Fruit fly (Drosophila melanogaster): ENCODE results near the gene Fur2.
A peak's percentile ranks its signal among the peaks of the same experiment; 100 is the strongest.

Fur2 gene

dm6 chrX:16384843-16385726 lies 12.2 kb downstream of the Fur2 start, which contains the start of the genes CG9992 and CG4239:
CG9992 (minus strand) TSS chrX:16384908.
CG4239 (plus strand) TSS chrX:16385278.
- peak; percentile 32 for TF ChIP-seq tj (GFP tag; optimal IDR thresholded peaks at IDR 0.05)
- no peak for TF ChIP-seq bab1 (GFP tag; optimal IDR thresholded peaks at IDR 0.05)
- TF ChIP-seq kay (GFP tag; ENCODE audit: borderline replicate concordance): no peak
- TF ChIP-seq cic (GFP tag; optimal IDR thresholded peaks at IDR 0.05): no peak
- TF ChIP-seq Clk (GFP tag; optimal IDR thresholded peaks at IDR 0.05): no peak
- peak; percentile 69 for TF ChIP-seq CG1620 (GFP tag; optimal IDR thresholded peaks at IDR 0.05)
- TF ChIP-seq Hr96 (GFP tag; optimal IDR thresholded peaks at IDR 0.05): no peak
- TF ChIP-seq CG12768 (GFP tag; optimal IDR thresholded peaks at IDR 0.05): peak; percentile 48
- peak; percentile 3 for TF ChIP-seq Mnt (GFP tag; optimal IDR thresholded peaks at IDR 0.05)
- TF ChIP-seq pad (GFP tag; optimal IDR thresholded peaks at IDR 0.05): peak; percentile 58
- no peak for TF ChIP-seq cnc (optimal IDR thresholded peaks at IDR 0.05)
- TF ChIP-seq CG14711 (tag; optimal IDR thresholded peaks at IDR 0.05): peak; percentile 61
- TF ChIP-seq CG5204 (GFP tag; optimal IDR thresholded peaks at IDR 0.05): peak; percentile 38
- peak; percentile 60 for TF ChIP-seq ovo (GFP tag; optimal IDR thresholded peaks at IDR 0.05)
- TF ChIP-seq Crg-1 (GFP tag; optimal IDR thresholded peaks at IDR 0.05): peak; percentile 76
- peak; percentile 53 for TF ChIP-seq CG11617 (GFP tag; optimal IDR thresholded peaks at IDR 0.05)
- TF ChIP-seq CG7101 (tag; optimal IDR thresholded peaks at IDR 0.05): peak; percentile 75
- peak; percentile 24 for TF ChIP-seq CG33017 (tag; optimal IDR thresholded peaks at IDR 0.05)
- peak; percentile 67 for TF ChIP-seq toe (GFP tag; optimal IDR thresholded peaks at IDR 0.05)
- peak; percentile 21 for TF ChIP-seq CG7045 (GFP tag; optimal IDR thresholded peaks at IDR 0.05)

- TF ChIP-seq cnc (optimal IDR thresholded peaks at IDR 0.05): no peak
- TF ChIP-seq CG33017 (tag; optimal IDR thresholded peaks at IDR 0.05): no peak
- no peak for TF ChIP-seq cic (GFP tag; optimal IDR thresholded peaks at IDR 0.05)
- TF ChIP-seq Crg-1 (GFP tag; optimal IDR thresholded peaks at IDR 0.05): no peak
- peak; percentile 8 for TF ChIP-seq pad (GFP tag; optimal IDR thresholded peaks at IDR 0.05)
- TF ChIP-seq tj (GFP tag; optimal IDR thresholded peaks at IDR 0.05): peak; percentile 8
- TF ChIP-seq toe (GFP tag; optimal IDR thresholded peaks at IDR 0.05): no peak
- no peak for TF ChIP-seq Hr96 (GFP tag; optimal IDR thresholded peaks at IDR 0.05)
- TF ChIP-seq Mnt (GFP tag; optimal IDR thresholded peaks at IDR 0.05): no peak
- TF ChIP-seq CG7101 (tag; optimal IDR thresholded peaks at IDR 0.05): peak; percentile 36
- TF ChIP-seq CG12768 (GFP tag; optimal IDR thresholded peaks at IDR 0.05): peak; percentile 53
- no peak for TF ChIP-seq CG7045 (GFP tag; optimal IDR thresholded peaks at IDR 0.05)
- TF ChIP-seq CG5204 (GFP tag; optimal IDR thresholded peaks at IDR 0.05): no peak
- no peak for TF ChIP-seq CG1620 (GFP tag; optimal IDR thresholded peaks at IDR 0.05)
- TF ChIP-seq CG11617 (GFP tag; optimal IDR thresholded peaks at IDR 0.05): peak; percentile 22
- TF ChIP-seq kay (GFP tag; ENCODE audit: borderline replicate concordance): no peak
- TF ChIP-seq CG14711 (tag; optimal IDR thresholded peaks at IDR 0.05): peak; percentile 25
- TF ChIP-seq bab1 (GFP tag; optimal IDR thresholded peaks at IDR 0.05): no peak
- TF ChIP-seq ovo (GFP tag; optimal IDR thresholded peaks at IDR 0.05): no peak
Measured at dm6 chrX:16385942-16386392, 13.1 kb downstream of the Fur2 start.

dm6 chrX:16391397-16391796 lies 18.5 kb downstream of the Fur2 start, which contains the start of the genes TH1 and mei-41:
TH1 (minus strand) TSS chrX:16391438.
mei-41 (plus strand) TSS chrX:16391698.
- TF ChIP-seq CG1620 (GFP tag; optimal IDR thresholded peaks at IDR 0.05) (peak; percentile 67), CG11617 (GFP tag; optimal IDR thresholded peaks at IDR 0.05) (peak; percentile 81), Clk (GFP tag; optimal IDR thresholded peaks at IDR 0.05) (peak; percentile 64), Hr96 (GFP tag; optimal IDR thresholded peaks at IDR 0.05) (no peak), CG7101 (tag; optimal IDR thresholded peaks at IDR 0.05) (peak; percentile 89), pad (GFP tag; optimal IDR thresholded peaks at IDR 0.05) (peak; percentile 63), ovo (GFP tag; optimal IDR thresholded peaks at IDR 0.05) (peak; percentile 62), CG12768 (GFP tag; optimal IDR thresholded peaks at IDR 0.05) (peak; percentile 59), CG33017 (tag; optimal IDR thresholded peaks at IDR 0.05) (peak; percentile 48), tj (GFP tag; optimal IDR thresholded peaks at IDR 0.05) (peak; percentile 61), CG5204 (GFP tag; optimal IDR thresholded peaks at IDR 0.05) (no peak), toe (GFP tag; optimal IDR thresholded peaks at IDR 0.05) (no peak), CG14711 (tag; optimal IDR thresholded peaks at IDR 0.05) (peak; percentile 85), Crg-1 (GFP tag; optimal IDR thresholded peaks at IDR 0.05) (peak; percentile 58), bab1 (GFP tag; optimal IDR thresholded peaks at IDR 0.05) (peak; percentile 86), CG7045 (GFP tag; optimal IDR thresholded peaks at IDR 0.05) (peak; percentile 65), Mnt (GFP tag; optimal IDR thresholded peaks at IDR 0.05) (peak; percentile 68), cnc (optimal IDR thresholded peaks at IDR 0.05) (no peak), cic (GFP tag; optimal IDR thresholded peaks at IDR 0.05) (no peak), kay (GFP tag; ENCODE audit: borderline replicate concordance) (no peak)

dm6 chrX:16403811-16404420 lies 31.0 kb downstream of the Fur2 start:
- TF ChIP-seq Hr96 (GFP tag; optimal IDR thresholded peaks at IDR 0.05) (peak; percentile 3), toe (GFP tag; optimal IDR thresholded peaks at IDR 0.05) (no peak), Crg-1 (GFP tag; optimal IDR thresholded peaks at IDR 0.05) (no peak), CG7101 (tag; optimal IDR thresholded peaks at IDR 0.05) (peak; percentile 72), tj (GFP tag; optimal IDR thresholded peaks at IDR 0.05) (no peak), CG12768 (GFP tag; optimal IDR thresholded peaks at IDR 0.05) (peak; percentile 39), kay (GFP tag; ENCODE audit: borderline replicate concordance) (no peak), cic (GFP tag; optimal IDR thresholded peaks at IDR 0.05) (no peak), CG1620 (GFP tag; optimal IDR thresholded peaks at IDR 0.05) (no peak), ovo (GFP tag; optimal IDR thresholded peaks at IDR 0.05) (no peak), CG11617 (GFP tag; optimal IDR thresholded peaks at IDR 0.05) (peak; percentile 35), CG7045 (GFP tag; optimal IDR thresholded peaks at IDR 0.05) (peak; percentile 30), CG14711 (tag; optimal IDR thresholded peaks at IDR 0.05) (peak; percentile 82), CG33017 (tag; optimal IDR thresholded peaks at IDR 0.05) (peak; percentile 78), bab1 (GFP tag; optimal IDR thresholded peaks at IDR 0.05) (peak; percentile 81), pad (GFP tag; optimal IDR thresholded peaks at IDR 0.05) (peak; percentile 11), CG5204 (GFP tag; optimal IDR thresholded peaks at IDR 0.05) (no peak), cnc (optimal IDR thresholded peaks at IDR 0.05) (no peak), Mnt (GFP tag; optimal IDR thresholded peaks at IDR 0.05) (no peak), Clk (GFP tag; optimal IDR thresholded peaks at IDR 0.05) (no peak)
